Fruit fly (Drosophila melanogaster) whole organism, adult: ENCODE data around the gene Ppm1.

Experiments used
- CG14711 ChIP-seq: fragments of 200-800 bp; sonication (Bioruptor generic); optimal IDR thresholded peaks from 2 replicates; lab custom pipeline; 2018; ENCODE audit warnings: missing biosample characterization, mild to moderate bottlenecking, missing genetic modification characterization, moderate library complexity
- CG5204 ChIP-seq: fragments of 200-800 bp; sonication (Bioruptor generic); optimal IDR thresholded peaks from 2 replicates; lab custom pipeline; 2016; ENCODE audit warnings: missing biosample characterization, missing genetic modification characterization
- CG7101 ChIP-seq: fragments of 200-800 bp; sonication (Bioruptor generic); optimal IDR thresholded peaks from 2 replicates; lab custom pipeline; 2018; ENCODE audit warnings: missing biosample characterization, mild to moderate bottlenecking, missing genetic modification characterization, moderate library complexity
- Crg-1 ChIP-seq: fragments of 200-800 bp; sonication (Bioruptor generic); optimal IDR thresholded peaks from 2 replicates; lab custom pipeline; 2016; ENCODE audit warnings: missing biosample characterization, missing genetic modification characterization
- Hr96 ChIP-seq: fragments of 200-800 bp; sonication (Bioruptor generic); optimal IDR thresholded peaks from 2 replicates; lab custom pipeline; 2016; ENCODE audit warnings: missing biosample characterization, missing genetic modification characterization
- bab1 ChIP-seq: fragments of 200-800 bp; sonication (Bioruptor generic); optimal IDR thresholded peaks from 3 replicates; lab custom pipeline; 2019; ENCODE audit warnings: missing biosample characterization, mild to moderate bottlenecking, missing genetic modification characterization, moderate library complexity
- cic ChIP-seq: fragments of 200-800 bp; sonication (Bioruptor generic); optimal IDR thresholded peaks from 2 replicates; lab custom pipeline; 2017; ENCODE audit warnings: missing biosample characterization, mild to moderate bottlenecking, missing genetic modification characterization, moderate library complexity
- cnc ChIP-seq, 2 experiments: fragments of >200 bp; optimal IDR thresholded peaks; 2 replicates each; lab custom pipeline; 2017
- kay ChIP-seq: fragments of 200-800 bp; sonication (Bioruptor generic); peaks from one replicate; lab custom pipeline; 2016; ENCODE audit warnings: missing biosample characterization, missing genetic modification characterization, borderline replicate concordance

DNA sequence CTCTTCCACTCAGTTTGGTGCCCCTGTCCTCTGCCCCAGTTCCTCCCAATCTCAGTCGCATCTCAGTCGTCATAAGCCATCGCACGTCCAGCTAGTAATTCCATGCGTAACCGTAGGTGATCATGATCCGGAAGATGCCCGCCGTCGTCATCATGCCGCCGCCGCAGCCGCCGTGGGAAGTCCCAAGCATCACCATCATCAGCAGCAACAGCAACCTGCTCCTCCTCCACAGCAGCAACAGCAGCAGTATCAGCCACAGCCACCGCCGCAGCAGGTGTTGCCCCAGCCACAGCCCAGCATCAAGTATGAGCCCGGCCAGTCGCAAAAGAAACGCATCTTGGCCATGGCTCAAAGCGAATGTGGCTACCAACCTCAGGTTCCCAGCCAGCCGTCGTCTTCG lies 8.2 kb upstream of the Ppm1 start:
- TF ChIP-seq cnc (optimal IDR thresholded peaks at IDR 0.05; lab: Kevin White, UChicago) (no peak), cic (GFP tag; lab: Kevin White, UChicago) (no peak), CG5204 (GFP tag; lab: Kevin White, UChicago) (no peak), CG14711 (tag; lab: Kevin White, UChicago) (no peak), bab1 (GFP tag; lab: Kevin White, UChicago) (no peak), Hr96 (GFP tag; lab: Kevin White, UChicago) (no peak), Crg-1 (GFP tag; lab: Kevin White, UChicago) (no peak), kay (no peak), CG7101 (tag; lab: Kevin White, UChicago) (no peak)
